Worm (Caenorhabditis elegans): ENCODE data around the gene T12G3.6.

ce11 chrIV:12029074-12029473, 2.0 kb downstream of the T12G3.6 start, which contains the start of gene tgn-38:
- TF ChIP-seq egrh-3 (GFP tag; IDR thresholded peaks at IDR 0.05) (no peak), F33H1.4 (GFP tag; IDR thresholded peaks at IDR 0.05) (no peak), C17E4.6 (GFP tag; IDR thresholded peaks at IDR 0.05) (no peak), unc-130 (GFP tag; optimal IDR thresholded peaks at IDR 0.05) (no peak), unc-62 (GFP tag; optimal IDR thresholded peaks at IDR 0.05) (no peak), gei-17 (GFP tag; optimal IDR thresholded peaks at IDR 0.05) (no peak), let-526 (GFP tag; IDR thresholded peaks at IDR 0.05) (no peak), him-1 (tag; optimal IDR thresholded peaks at IDR 0.05) (no peak), K12H6.12 (tag; optimal IDR thresholded peaks at IDR 0.05) (no peak), pha-4 (tag; optimal IDR thresholded peaks at IDR 0.05) (no peak), F10E7.11 (tag; optimal IDR thresholded peaks at IDR 0.05) (no peak)
